Worm (Caenorhabditis elegans): ENCODE measurements around the gene fzr-1.

The fzr-1 gene

DNA sequence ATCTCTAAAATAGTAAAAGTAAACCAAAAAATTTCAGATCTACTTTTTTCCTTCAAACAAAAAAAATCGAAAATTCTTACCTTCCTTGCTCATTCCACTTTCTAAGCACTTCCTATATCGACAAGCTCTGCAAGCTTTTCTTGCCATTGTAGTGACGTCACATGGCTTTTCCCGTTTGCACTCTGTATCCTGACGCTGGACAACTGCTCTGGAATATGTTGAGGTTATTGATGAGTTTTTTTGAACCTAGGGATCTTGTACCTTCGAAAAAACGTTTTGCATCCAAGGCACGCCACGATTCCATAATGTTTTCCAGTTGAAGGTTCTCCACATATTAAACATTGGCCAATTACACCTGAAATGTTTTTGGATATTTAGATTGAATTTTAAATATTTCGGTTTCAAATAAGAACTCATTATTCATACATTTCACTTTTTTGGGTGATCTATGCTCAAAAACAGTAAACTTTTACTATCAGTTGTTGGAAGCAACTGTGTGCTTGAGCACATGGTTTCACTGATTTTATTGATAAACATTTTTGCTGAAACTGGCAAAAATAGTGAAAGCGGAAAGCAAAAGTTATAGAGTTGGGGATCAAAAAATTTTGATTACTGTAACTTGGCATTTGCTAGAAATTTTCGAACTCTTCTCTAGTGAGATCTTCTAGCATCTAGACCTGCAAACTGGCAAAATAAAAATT is 44.1 kb downstream of the fzr-1 start:
- TF ChIP-seq K09A11.1 (tag; optimal IDR thresholded peaks at IDR 0.05; ENCODE audit: insufficient read depth) (no peak), dve-1 (tag; optimal IDR thresholded peaks at IDR 0.05) (no peak), gmeb-2 (tag; optimal IDR thresholded peaks at IDR 0.05) (no peak), hlh-30 (tag; optimal IDR thresholded peaks at IDR 0.05; ENCODE audit: insufficient read depth) (no peak), ama-1 (optimal IDR thresholded peaks at IDR 0.05) (no peak)

- TF ChIP-seq hlh-30 (tag; optimal IDR thresholded peaks at IDR 0.05; ENCODE audit: insufficient read depth) (no peak), odd-2 (tag; optimal IDR thresholded peaks at IDR 0.05) (no peak), sox-2 (GFP tag; IDR thresholded peaks at IDR 0.05) (no peak), ceh-22 (tag; optimal IDR thresholded peaks at IDR 0.05) (no peak)
These were observed 46.7 kb downstream of the fzr-1 start, which contains the start of gene mrpl-53 for ce11 chrII:9597516-9598047. TSS of gene mrpl-53 (plus strand) at chrII:9597622.

DNA sequence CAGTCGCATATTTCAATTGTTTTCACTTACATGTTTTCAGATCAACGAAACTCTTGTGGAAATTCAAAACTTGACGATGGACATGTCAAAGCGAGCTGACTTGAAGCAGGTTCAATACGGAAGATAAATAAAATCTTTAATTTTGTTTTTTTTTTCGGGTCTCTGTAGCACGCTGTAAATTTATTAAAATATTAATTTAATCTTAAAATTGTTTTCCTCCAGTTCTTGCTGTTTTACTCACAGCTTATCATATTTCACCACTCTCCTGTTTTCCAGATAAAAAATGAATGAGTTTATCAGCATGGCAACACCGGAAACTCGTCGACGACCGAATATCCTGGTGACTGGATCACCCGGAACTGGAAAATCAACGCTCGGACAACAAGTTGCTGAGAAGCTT is 47.9 kb downstream of the fzr-1 start, which contains the start of gene E02H1.6:
Gene E02H1.6 (plus strand): TSS at position 301 of the 400 bp plus-strand sequence.
- no peak for TF ChIP-seq K09A11.1 (tag; optimal IDR thresholded peaks at IDR 0.05; ENCODE audit: insufficient read depth)
- no peak for TF ChIP-seq pag-3 (tag; optimal IDR thresholded peaks at IDR 0.05; ENCODE audit: borderline replicate concordance)
- no peak for TF ChIP-seq pha-2 (tag; optimal IDR thresholded peaks at IDR 0.05)
- TF ChIP-seq hlh-8 (tag; optimal IDR thresholded peaks at IDR 0.05) = no peak
- no peak for TF ChIP-seq dmd-4 (tag; optimal IDR thresholded peaks at IDR 0.05; ENCODE audit: borderline replicate concordance)
- TF ChIP-seq rnt-1 (tag; optimal IDR thresholded peaks at IDR 0.05) = no peak
- TF ChIP-seq ceh-2 (tag; optimal IDR thresholded peaks at IDR 0.05) = no peak
- no peak for TF ChIP-seq F13H6.1 (tag; optimal IDR thresholded peaks at IDR 0.05)
- no peak for TF ChIP-seq ttx-3 (tag; optimal IDR thresholded peaks at IDR 0.05)
- TF ChIP-seq ets-4 (tag; optimal IDR thresholded peaks at IDR 0.05) = no peak
- no peak for TF ChIP-seq pat-9 (tag; optimal IDR thresholded peaks at IDR 0.05)
- no peak for TF ChIP-seq ceh-14 (tag; optimal IDR thresholded peaks at IDR 0.05)
- no peak for TF ChIP-seq npax-4 (tag; optimal IDR thresholded peaks at IDR 0.05)
- no peak for TF ChIP-seq ceh-31 (tag; optimal IDR thresholded peaks at IDR 0.05)

DNA sequence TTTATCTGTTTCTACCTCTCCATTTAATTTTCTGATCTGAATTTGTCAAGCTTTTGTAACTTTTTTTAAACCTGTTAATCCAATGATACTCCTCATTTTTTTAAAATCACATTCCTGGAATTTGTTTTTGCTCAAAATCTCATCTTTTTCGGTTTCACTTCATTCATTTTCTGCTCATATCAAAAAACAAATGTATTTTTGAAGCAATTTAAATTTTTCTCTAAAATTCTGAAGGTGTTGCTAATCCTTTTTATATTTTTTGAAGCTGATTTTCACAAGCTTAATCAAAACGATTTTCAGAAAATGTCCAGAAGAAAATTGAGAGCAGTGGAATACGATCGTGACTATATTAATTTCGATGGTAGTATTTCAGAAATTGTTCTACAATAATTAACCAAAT is 49.3 kb downstream of the fzr-1 start, which contains the start of gene E02H1.5:
Gene E02H1.5 (plus strand): TSS at position 301 of the 400 bp plus-strand sequence.
- no peak for TF ChIP-seq madf-2 (tag; optimal IDR thresholded peaks at IDR 0.05)
- no peak for TF ChIP-seq zip-5 (tag; optimal IDR thresholded peaks at IDR 0.05)
- TF ChIP-seq unc-42 (tag; optimal IDR thresholded peaks at IDR 0.05) = no peak
- TF ChIP-seq K02D7.2 (tag; optimal IDR thresholded peaks at IDR 0.05) = no peak
- TF ChIP-seq nhr-11 (tag; optimal IDR thresholded peaks at IDR 0.05) = no peak
- TF ChIP-seq pros-1 (tag; optimal IDR thresholded peaks at IDR 0.05) = no peak
- TF ChIP-seq mec-3 (tag; optimal IDR thresholded peaks at IDR 0.05; ENCODE audit: borderline replicate concordance) = no peak
- TF ChIP-seq dve-1 (tag; optimal IDR thresholded peaks at IDR 0.05) = no peak
- TF ChIP-seq che-1 (tag; optimal IDR thresholded peaks at IDR 0.05) = no peak
- no peak for TF ChIP-seq tbx-2 (tag; optimal IDR thresholded peaks at IDR 0.05)
- no peak for TF ChIP-seq elt-2 (tag; optimal IDR thresholded peaks at IDR 0.05)

DNA sequence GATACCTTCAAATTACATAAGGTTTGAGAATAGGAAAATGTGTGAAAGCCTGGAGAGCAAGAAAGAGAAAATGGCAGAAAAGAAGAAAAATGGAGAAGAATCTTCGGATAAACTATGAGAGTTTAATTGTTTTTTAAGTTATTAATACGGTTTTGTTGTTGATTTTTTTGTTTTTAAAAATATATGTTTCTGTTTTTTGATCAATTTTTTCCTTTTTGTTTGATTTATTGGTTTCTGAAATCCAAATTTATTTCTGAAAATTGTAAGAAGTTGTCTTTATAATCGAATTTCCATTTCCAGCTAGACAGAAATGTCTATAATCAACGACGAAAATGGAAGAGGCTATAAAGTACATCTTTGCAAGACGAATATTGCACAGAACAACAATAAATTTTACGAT is 51.5 kb downstream of the fzr-1 start, which contains the start of gene parp-2:
Gene parp-2 (plus strand): TSS at position 301 of the 400 bp plus-strand sequence.
- TF ChIP-seq ref-2 (tag; optimal IDR thresholded peaks at IDR 0.05) = no peak
- no peak for TF ChIP-seq pqm-1 (tag; optimal IDR thresholded peaks at IDR 0.05)
- TF ChIP-seq zip-5 (tag; optimal IDR thresholded peaks at IDR 0.05) = no peak
- TF ChIP-seq ahr-1 (tag; optimal IDR thresholded peaks at IDR 0.05) = no peak
- TF ChIP-seq pax-1 (tag; optimal IDR thresholded peaks at IDR 0.05) = no peak
- no peak for TF ChIP-seq ztf-16 (tag; optimal IDR thresholded peaks at IDR 0.05)
- no peak for TF ChIP-seq lin-11 (tag; optimal IDR thresholded peaks at IDR 0.05)
- TF ChIP-seq T23F11.4 (GFP tag; optimal IDR thresholded peaks at IDR 0.05) = no peak
- TF ChIP-seq fkh-6 (tag; optimal IDR thresholded peaks at IDR 0.05) = no peak
- TF ChIP-seq dve-1 (tag; optimal IDR thresholded peaks at IDR 0.05) = no peak
- no peak for TF ChIP-seq ceh-14 (tag; optimal IDR thresholded peaks at IDR 0.05)
- TF ChIP-seq ceh-24 (tag; optimal IDR thresholded peaks at IDR 0.05) = no peak
- no peak for TF ChIP-seq eyg-1 (tag; optimal IDR thresholded peaks at IDR 0.05)
- no peak for TF ChIP-seq ceh-2 (tag; optimal IDR thresholded peaks at IDR 0.05)
